Fruit fly (Drosophila melanogaster) whole organism: Measurements from ENCODE around the gene png.

ENCODE experiments used
- CG8478 ChIP-seq: fragments of >200 bp; optimal IDR thresholded peaks from 2 replicates; lab custom pipeline; 2018; ENCODE audit warnings: inconsistent platforms
- Dll ChIP-seq: fragments of >200 bp; optimal IDR thresholded peaks from 2 replicates; lab custom pipeline; 2017
- EcR ChIP-seq, 2 experiments: fragments of >200 bp; optimal IDR thresholded peaks; 2 replicates each; lab custom pipeline; 2017; ENCODE audit warnings: missing biosample characterization in 2 of 2, missing genetic modification characterization in 2 of 2, missing genetic modification reagents in 2 of 2
- pan ChIP-seq: fragments of >200 bp; optimal IDR thresholded peaks from 2 replicates; lab custom pipeline; 2017
- psq ChIP-seq: fragments of >200 bp; optimal IDR thresholded peaks from 2 replicates; lab custom pipeline; 2017
- usp ChIP-seq: fragments of >200 bp; optimal IDR thresholded peaks from 2 replicates; lab custom pipeline; 2017; ENCODE audit warnings: missing biosample characterization, missing genetic modification characterization, mixed read lengths

Gene png

dm6 chrX:1346256-1346655 lies 11.1 kb downstream of the png start, which contains the start of gene Tsp2A:
TSS of gene Tsp2A (plus strand) at chrX:1346553.
- TF ChIP-seq psq (lab: Kevin White, UChicago) (no peak), pan (lab: Kevin White, UChicago) (no peak), Dll (no peak), usp (GFP tag; lab: Kevin White, UChicago) (no peak), CG8478 (lab: Kevin White, UChicago) (no peak), EcR (GFP tag; optimal IDR thresholded peaks at IDR 0.05; lab: Kevin White, UChicago) (no peak)

dm6 chrX:1341944-1342392 lies 15.4 kb downstream of the png start, which contains the start of gene Naa30A:
TSS of gene Naa30A (plus strand) at chrX:1342106.
- no peak for TF ChIP-seq psq (lab: Kevin White, UChicago)
- no peak for TF ChIP-seq Dll
- TF ChIP-seq pan (lab: Kevin White, UChicago): no peak
- no peak for TF ChIP-seq EcR (GFP tag; optimal IDR thresholded peaks at IDR 0.05; lab: Kevin White, UChicago)
- TF ChIP-seq CG8478 (lab: Kevin White, UChicago): no peak
- no peak for TF ChIP-seq usp (GFP tag; lab: Kevin White, UChicago)

dm6 chrX:1341528-1341927 lies 15.9 kb downstream of the png start, which contains the start of gene CG11409:
TSS of gene CG11409 (minus strand) at chrX:1341587.
- TF ChIP-seq CG8478 (lab: Kevin White, UChicago) (no peak), EcR (GFP tag; optimal IDR thresholded peaks at IDR 0.05; lab: Kevin White, UChicago) (no peak), pan (lab: Kevin White, UChicago) (no peak), psq (lab: Kevin White, UChicago) (no peak), usp (GFP tag; lab: Kevin White, UChicago) (no peak), Dll (no peak)

- no peak for TF ChIP-seq pan (lab: Kevin White, UChicago)
- no peak for TF ChIP-seq Dll
- no peak for TF ChIP-seq psq (lab: Kevin White, UChicago)
- no peak for TF ChIP-seq usp (GFP tag; lab: Kevin White, UChicago)
- no peak for TF ChIP-seq EcR (GFP tag; optimal IDR thresholded peaks at IDR 0.05; lab: Kevin White, UChicago)
Observed at dm6 chrX:1337998-1338397, 19.4 kb downstream of the png start.

dm6 chrX:1322214-1322613 lies 35.2 kb downstream of the png start, which contains the start of gene DAAM:
TSS of gene DAAM (minus strand) at chrX:1322362.
- TF ChIP-seq EcR (GFP tag; optimal IDR thresholded peaks at IDR 0.05; lab: Kevin White, UChicago) (no peak), psq (lab: Kevin White, UChicago) (no peak), usp (GFP tag; lab: Kevin White, UChicago) (no peak), pan (lab: Kevin White, UChicago) (no peak), Dll (no peak), CG8478 (lab: Kevin White, UChicago) (no peak)

- TF ChIP-seq psq (lab: Kevin White, UChicago) (no peak), CG8478 (lab: Kevin White, UChicago) (no peak), EcR (GFP tag; optimal IDR thresholded peaks at IDR 0.05; lab: Kevin White, UChicago) (no peak), usp (GFP tag; lab: Kevin White, UChicago) (no peak), Dll (no peak), pan (lab: Kevin White, UChicago) (no peak)
Observed at dm6 chrX:1321664-1322063, 35.7 kb downstream of the png start.

- TF ChIP-seq pan (lab: Kevin White, UChicago) (no peak), Dll (no peak), CG8478 (lab: Kevin White, UChicago) (no peak), EcR (GFP tag; optimal IDR thresholded peaks at IDR 0.05; lab: Kevin White, UChicago) (no peak), psq (lab: Kevin White, UChicago) (no peak), usp (GFP tag; lab: Kevin White, UChicago) (no peak)
Observed at dm6 chrX:1321043-1321442, 36.4 kb downstream of the png start.

dm6 chrX:1320144-1320981 lies 37.0 kb downstream of the png start:
- peak in 1 of 2 experiments; percentile 60 for TF ChIP-seq EcR (GFP tag; optimal IDR thresholded peaks at IDR 0.05; lab: Kevin White, UChicago)
- TF ChIP-seq psq (lab: Kevin White, UChicago): no peak

dm6 chrX:1312510-1312909 lies 44.9 kb downstream of the png start:
- TF ChIP-seq psq (lab: Kevin White, UChicago): no peak
- no peak for TF ChIP-seq Dll
- TF ChIP-seq CG8478 (lab: Kevin White, UChicago): no peak
- no peak for TF ChIP-seq EcR (GFP tag; optimal IDR thresholded peaks at IDR 0.05; lab: Kevin White, UChicago)
- no peak for TF ChIP-seq pan (lab: Kevin White, UChicago)
- no peak for TF ChIP-seq usp (GFP tag; lab: Kevin White, UChicago)

dm6 chrX:1311218-1311617 lies 46.2 kb downstream of the png start:
- no peak for TF ChIP-seq usp (GFP tag; lab: Kevin White, UChicago)

- TF ChIP-seq EcR (GFP tag; optimal IDR thresholded peaks at IDR 0.05; lab: Kevin White, UChicago): no peak
- TF ChIP-seq CG8478 (lab: Kevin White, UChicago): no peak
- no peak for TF ChIP-seq Dll
- no peak for TF ChIP-seq usp (GFP tag; lab: Kevin White, UChicago)
- no peak for TF ChIP-seq psq (lab: Kevin White, UChicago)
- no peak for TF ChIP-seq pan (lab: Kevin White, UChicago)
Observed at dm6 chrX:1308444-1308843, 49.0 kb downstream of the png start.
